Fruit fly (Drosophila melanogaster): Measurements from ENCODE around the gene CG2187.

DNA sequence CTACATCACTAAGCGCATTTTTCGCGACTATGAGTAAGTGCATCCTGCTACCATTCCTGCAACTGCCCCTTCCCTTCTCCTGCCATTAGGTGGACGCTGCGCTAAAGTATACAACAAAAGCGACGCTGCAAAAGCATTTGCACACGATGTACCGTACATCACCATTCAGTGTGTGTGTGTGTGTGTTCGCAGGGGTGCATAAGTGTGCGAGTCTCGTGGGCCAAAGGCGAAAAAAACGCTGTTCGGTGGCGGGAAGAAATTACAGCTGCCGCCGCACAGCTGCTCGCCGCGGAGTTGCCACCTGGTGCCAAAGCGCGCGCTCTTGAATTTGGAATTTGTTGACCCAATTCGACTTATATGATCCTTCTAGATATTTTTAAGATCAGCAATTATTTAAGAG, 36.0 kb upstream of the CG2187 start:
- TF ChIP-seq esn (GFP tag; optimal IDR thresholded peaks at IDR 0.05) (no peak), dac (GFP tag; optimal IDR thresholded peaks at IDR 0.05) (no peak), salr (GFP tag; optimal IDR thresholded peaks at IDR 0.05) (no peak), CG6854 (GFP tag; optimal IDR thresholded peaks at IDR 0.05) (peak; percentile 52), topi (GFP tag; optimal IDR thresholded peaks at IDR 0.05) (no peak), CG6276 (GFP tag; optimal IDR thresholded peaks at IDR 0.05) (no peak), fd59A (GFP tag; optimal IDR thresholded peaks at IDR 0.05) (no peak), CG6792 (GFP tag; optimal IDR thresholded peaks at IDR 0.05) (no peak), fd85E (GFP tag; optimal IDR thresholded peaks at IDR 0.05) (no peak), Eip78C (GFP tag) (no peak)

Data from whole organism, prepupa.